Worm (Caenorhabditis elegans) whole organism, dauer: ENCODE measurements around the gene F10E7.2.
"Not testable (repeated sequence)": the region's sequence is repeated elsewhere in the genome, so short reads cannot be mapped to it uniquely, and the experiment has no call there.

Source experiments
- unc-62 ChIP-seq: sonication (generic microtip); optimal IDR thresholded peaks from 2 replicates; lab custom pipeline; 2017; ENCODE audit warnings: missing biosample characterization, missing genetic modification reagents, missing genetic modification characterization

Gene F10E7.2

DNA sequence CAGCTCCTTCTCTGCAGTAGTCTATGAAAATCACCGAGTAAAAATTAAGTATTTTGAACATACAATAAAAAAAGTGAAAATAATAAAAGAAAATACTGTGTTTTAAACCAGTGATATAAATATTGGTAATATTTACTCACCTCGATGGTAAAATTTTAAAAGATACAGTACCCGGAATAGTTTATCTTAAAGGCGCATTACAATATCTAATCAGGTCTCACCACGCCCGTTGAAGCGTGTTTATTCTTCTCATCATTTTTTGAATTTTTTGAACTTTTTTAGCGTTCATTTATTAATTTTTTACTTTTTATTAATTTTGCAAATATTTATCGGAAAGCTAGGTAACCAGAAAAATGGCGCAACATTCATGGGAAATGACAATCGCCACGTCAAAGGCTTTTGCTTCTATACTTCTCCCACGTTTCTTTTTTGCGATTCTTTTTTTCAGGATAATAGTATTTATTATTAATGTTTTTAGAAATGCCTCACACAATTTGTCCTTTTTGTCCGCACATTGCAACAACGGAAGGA, at the start of gene F10E7.2:
Gene F10E7.2, plus strand, starts transcription at position 481 of the 531 bp plus-strand sequence.
- no peak for TF ChIP-seq unc-62 (GFP tag; lab: Kevin White, UChicago)

DNA sequence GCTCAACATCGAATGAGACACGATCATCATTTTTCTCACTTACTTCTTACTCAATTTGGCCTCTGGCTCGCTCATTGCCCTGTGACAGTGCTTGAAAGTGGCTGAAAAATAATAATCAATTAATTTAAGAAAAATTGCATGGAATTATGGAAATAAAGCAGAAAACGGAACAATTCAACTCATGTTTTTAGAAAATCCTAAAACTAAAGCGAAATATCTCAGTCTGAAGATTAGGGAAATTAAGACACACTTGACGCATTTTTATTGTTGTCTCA, 49.8 kb upstream of the F10E7.2 start, which contains the start of gene kars-1:
Gene kars-1, minus strand, starts transcription at position 101 of the 275 bp plus-strand sequence.
- TF ChIP-seq unc-62 (GFP tag; lab: Kevin White, UChicago), result no peak

DNA sequence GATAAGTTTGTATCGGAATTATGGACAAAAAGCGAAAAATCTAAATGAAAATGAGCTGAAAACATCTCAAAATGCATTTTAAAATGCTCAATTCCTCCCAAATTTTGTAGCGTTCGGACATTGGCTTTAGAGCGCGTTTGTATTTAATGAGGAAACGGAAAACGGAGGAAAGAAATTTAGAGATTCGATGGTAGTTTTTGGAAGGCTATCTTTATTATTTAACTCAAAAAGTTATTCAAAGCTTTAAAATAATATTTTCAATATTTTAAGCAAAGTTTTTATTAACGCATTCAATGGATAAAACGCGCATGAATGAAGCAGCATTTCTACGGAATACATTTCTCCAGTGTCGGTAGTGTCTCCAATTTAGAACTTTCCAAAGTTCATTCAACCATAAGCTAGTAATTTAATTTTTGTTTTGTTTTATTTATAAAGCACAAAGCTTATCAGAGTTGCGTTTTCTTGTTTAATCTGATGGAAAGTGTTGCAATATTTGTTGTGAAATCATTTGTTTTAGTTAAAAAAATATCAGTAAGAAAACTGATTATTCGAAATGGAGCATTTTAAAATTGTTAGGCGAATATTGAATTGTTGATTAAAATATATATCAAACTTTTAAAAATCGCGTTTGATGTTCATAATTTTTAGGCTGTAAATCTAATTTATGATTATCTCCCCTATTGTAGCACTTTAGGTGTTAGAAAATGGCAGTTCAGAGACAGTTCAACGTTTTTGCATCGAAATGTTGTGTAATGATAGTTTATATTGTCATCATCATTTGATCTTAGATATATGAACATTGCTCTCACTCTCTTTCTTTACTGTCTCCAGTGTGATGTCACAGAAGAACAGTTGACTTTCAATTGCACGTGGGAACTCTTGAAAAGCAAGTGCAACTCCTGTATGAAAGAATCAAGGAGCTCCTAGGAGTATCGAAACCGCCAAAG, 49.2 kb upstream of the F10E7.2 start:
- no peak for TF ChIP-seq unc-62 (GFP tag; lab: Kevin White, UChicago)

DNA sequence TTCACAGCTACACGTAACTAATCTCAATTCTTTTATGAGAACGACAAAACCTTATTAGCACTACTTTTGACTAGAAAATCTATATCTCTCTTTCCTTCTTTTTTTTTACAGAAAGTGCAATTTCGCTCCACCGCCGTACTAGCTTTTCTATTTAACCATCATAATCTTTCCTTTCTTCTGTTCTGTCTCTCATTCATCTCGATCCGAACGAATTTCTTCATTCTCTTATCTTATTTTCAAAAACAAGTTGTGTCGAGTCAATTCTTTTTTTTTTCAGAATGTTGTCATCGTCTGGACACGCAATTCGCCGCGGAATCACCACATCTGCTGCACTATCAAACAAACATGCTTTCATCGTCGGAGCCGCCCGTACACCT, 48.5 kb upstream of the F10E7.2 start, which contains the start of gene kat-1:
Gene kat-1, plus strand, starts transcription at position 278 of the 377 bp plus-strand sequence.
- TF ChIP-seq unc-62 (GFP tag; lab: Kevin White, UChicago), result no peak

DNA sequence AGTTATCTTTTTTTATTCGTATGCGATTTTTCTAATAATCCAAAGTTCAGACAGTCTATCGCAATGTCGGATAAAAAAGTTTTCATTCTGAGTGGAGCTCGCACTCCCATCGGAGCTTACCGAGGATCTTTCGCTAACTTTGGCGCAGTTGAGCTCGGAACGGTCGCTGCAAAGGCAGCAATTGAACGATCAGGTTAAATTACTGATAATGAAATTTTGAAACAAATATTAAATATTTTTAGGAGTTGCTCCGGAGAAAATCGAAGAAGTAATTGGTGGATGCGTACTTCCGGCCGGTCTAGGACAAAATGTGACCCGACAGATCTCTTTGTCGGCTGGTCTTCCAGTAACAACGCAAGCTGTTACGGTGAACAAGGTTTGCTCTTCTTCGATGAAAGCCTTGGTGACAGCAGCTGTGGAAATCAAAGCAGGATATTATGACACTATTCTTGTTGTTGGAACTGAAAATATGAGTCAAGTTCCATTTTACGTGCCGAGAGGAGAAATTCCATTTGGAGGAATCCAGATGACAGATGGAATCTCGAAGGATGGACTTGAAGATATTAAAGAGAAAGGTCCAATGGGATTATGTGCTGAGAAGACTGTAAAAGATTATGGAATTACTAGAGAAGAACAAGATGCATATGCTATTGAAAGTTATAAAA, 46.3 kb upstream of the F10E7.2 start, which contains the start of gene T02G5.7:
Gene T02G5.7, plus strand, starts transcription at position 51 of the 665 bp plus-strand sequence.
- TF ChIP-seq unc-62 (GFP tag; lab: Kevin White, UChicago), result no peak

DNA sequence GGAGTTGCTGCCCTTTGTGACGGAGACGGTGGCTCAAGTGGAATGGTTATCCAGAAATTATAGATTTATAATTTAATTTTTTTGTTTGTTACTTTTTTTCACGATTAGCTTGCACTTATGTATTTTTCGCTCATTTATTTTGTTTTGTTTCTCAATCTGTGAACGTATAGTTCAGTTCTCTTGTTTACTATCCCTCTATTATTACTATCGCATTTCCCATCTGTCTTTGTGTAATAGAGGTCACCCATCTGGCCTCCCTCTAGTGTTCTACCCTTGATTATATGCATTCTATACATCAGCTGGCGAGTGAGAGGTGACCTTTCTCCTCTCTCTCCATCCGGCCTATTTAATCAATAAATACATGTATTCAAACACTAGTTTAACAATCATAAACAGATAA, 38.0 kb upstream of the F10E7.2 start, which contains the start of the genes T02G5.14 and T02G5.15:
Gene T02G5.14, plus strand, starts transcription at position 301 of the 400 bp plus-strand sequence.
Gene T02G5.15, plus strand, starts transcription at position 301 of the 400 bp plus-strand sequence.
- not testable (repeated sequence) for TF ChIP-seq unc-62 (GFP tag; lab: Kevin White, UChicago)

DNA sequence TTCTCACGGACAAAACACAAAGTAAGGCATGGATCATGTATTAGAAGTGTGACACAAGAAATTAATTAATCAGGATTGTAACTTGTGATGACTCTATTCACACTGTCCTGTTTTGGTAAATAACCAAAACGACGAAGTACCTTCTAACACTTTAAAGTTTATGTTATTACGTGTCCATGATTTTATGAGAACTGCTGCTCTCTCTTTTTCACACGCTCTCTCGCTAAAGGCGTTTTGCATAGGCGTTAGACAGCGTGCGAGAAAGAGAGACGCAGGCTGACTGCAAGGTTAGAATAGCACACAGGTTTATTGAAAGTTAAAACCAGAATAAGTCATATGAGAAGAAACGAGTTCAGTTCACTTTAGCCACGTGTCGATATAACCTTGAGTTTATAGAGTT, 32.0 kb upstream of the F10E7.2 start:
- no peak for TF ChIP-seq unc-62 (GFP tag; lab: Kevin White, UChicago)

DNA sequence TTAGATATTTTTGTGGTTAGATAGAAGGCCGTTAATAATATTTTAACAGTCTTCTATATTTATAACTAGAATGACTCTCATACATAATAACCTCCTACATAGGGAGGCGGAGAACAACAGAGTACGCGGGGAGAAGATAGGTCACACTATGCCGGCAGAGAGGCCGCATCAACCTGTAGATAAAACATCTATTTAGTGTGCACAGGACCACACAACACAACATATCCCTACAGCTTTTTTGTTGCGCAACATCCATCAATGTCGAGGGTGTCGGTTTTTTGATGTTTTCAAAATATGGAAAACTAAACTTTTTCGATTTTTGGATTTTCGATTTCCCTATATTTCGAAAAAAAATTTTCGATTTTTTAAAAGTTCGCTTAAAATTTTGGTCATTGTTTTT, 31.2 kb upstream of the F10E7.2 start:
- no peak for TF ChIP-seq unc-62 (GFP tag; lab: Kevin White, UChicago)

DNA sequence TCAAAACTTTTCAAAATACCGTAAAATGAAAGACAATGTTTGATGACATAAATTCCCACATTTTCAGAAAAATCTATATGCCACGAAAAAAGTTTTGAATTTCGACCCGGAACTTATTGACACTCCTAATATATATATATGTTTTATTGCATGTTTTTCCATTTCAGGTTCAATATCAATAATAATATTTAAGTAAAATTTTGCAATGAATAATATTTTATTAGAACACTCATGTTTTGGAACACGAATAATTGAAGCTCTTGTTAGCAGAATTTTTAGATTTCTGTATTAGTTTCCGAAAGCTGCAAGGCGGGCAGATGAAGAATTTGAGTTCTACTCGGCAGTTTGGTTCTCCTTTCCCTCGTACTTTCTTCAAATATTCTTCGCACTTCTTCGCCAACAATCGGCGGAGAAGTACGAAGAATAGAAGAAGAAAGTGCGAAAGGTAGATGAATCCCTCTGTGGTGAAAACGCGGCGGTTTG, 28.7 kb upstream of the F10E7.2 start, which contains the start of gene T02G5.3:
Gene T02G5.3, plus strand, starts transcription at position 51 of the 483 bp plus-strand sequence.
- no peak for TF ChIP-seq unc-62 (GFP tag; lab: Kevin White, UChicago)

DNA sequence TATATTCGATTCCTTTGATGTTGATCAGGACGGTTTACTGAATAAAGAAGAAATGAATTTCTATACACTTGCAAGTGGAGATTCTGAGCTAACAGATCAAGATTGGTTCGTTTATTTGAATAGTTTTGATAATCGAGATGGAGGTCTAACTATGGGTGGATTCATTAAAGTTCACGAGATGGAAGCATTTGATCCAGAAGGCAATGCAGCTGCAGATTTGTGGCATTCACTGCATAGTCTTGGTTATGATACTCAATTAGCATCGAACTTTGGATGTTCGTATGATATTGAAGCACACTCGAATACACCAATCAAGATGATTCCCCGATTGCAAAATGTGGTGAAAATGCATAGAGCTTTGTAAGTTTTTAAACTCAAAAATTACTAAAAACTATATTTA, 26.1 kb upstream of the F10E7.2 start:
- TF ChIP-seq unc-62 (GFP tag; lab: Kevin White, UChicago), result no peak

DNA sequence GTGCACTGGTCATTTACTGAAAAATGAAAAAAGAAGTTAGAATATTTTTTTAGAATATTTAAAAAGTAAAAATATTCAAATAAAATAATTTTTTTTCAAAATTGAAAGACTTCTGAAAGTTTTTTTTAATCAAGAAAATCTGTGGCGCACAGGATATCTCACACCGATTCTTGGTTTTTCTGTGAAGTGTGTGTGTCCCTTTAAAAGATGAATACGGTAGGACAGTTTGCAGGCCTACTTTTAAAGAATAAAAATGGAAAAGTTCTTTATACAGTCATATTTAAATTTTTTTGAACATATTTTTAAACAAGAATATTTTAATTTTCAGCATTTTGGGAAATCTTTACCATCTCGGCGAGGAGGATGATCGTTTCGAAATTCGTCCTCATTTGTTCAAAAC, 23.5 kb upstream of the F10E7.2 start, which contains the start of gene mct-5:
Gene mct-5, minus strand, starts transcription at position 16 of the 400 bp plus-strand sequence.
- no peak for TF ChIP-seq unc-62 (GFP tag; lab: Kevin White, UChicago)

DNA sequence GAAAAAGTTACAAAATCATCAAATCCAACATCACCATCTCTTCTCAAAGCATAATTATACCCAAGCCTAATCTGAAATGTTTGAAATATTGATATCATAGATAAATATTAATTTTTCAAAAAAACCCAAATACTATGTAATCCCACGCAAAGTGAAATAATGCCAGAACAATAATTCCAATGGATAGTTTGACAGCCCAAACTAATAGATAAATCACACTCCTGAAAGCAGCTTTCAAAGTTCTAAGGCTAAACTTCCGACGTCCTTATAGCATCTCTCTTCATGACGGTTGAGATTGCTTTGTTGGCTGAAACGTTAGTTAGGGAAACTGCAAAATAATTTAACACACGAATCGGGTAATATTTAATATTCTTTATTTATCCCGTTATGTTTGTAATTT, 22.8 kb upstream of the F10E7.2 start:
- no peak for TF ChIP-seq unc-62 (GFP tag; lab: Kevin White, UChicago)

DNA sequence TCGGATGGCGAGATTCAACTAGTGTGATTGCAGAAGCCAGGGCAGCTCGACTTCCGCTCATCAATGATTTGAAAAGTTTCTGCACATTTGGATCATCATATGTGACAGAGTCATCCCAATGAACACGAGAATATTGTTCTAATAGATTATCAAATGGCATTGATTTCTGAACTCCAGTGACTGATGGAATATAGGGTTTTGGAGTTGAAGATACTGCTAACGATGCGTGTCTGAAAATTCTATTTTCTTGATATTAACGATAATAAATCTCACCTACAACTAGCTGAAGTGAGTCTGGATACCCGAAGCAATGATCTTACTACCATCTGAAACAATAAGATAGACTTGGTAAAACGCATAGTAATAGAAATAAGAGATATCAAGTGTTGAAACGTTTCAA, 21.2 kb upstream of the F10E7.2 start, which contains the start of gene mmaa-1:
Gene mmaa-1, minus strand, starts transcription at position 328 of the 400 bp plus-strand sequence.
- no peak for TF ChIP-seq unc-62 (GFP tag; lab: Kevin White, UChicago)

DNA sequence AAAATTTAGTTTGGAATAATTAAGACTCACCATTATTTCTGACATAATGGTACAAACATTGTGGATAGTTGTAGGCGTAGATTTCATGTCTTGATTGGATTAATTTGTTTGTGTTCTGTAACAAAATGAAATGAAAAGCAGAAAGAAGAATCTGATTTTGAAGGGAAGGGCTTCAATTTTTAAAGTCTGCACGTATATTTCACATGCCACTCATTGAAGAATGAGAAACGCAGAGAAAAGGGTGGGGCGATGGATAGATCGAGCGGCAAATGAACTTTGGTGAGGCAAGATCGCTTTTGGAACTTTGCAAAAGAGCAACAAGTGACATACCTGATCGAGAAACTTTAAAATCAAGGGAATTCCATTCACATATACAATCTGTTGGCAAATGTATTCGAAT, 19.8 kb upstream of the F10E7.2 start:
- TF ChIP-seq unc-62 (GFP tag; lab: Kevin White, UChicago), result no peak

DNA sequence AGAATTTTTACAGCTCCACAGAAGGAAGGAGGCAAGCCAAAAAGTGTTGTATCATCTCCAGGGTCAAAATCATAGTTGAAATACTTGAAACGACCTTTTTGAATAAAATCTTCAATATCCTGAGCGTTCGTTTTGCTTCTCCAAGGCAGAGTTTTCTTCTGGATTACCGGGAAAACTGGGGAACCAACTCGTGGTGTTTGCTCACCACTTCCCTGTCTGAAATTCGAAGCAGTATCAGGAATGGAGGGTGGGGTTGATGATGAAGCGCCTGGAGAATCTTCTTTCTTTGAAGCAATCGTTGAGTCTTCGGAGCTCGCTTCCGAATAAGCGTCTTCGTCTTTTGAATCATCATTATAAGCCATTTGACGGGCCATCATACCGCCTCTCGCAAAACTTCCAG, 18.9 kb upstream of the F10E7.2 start:
- TF ChIP-seq unc-62 (GFP tag; lab: Kevin White, UChicago), result no peak
